1 fruit fly cellular context compared by ENCODE assay signal in the genomic region with DNA sequence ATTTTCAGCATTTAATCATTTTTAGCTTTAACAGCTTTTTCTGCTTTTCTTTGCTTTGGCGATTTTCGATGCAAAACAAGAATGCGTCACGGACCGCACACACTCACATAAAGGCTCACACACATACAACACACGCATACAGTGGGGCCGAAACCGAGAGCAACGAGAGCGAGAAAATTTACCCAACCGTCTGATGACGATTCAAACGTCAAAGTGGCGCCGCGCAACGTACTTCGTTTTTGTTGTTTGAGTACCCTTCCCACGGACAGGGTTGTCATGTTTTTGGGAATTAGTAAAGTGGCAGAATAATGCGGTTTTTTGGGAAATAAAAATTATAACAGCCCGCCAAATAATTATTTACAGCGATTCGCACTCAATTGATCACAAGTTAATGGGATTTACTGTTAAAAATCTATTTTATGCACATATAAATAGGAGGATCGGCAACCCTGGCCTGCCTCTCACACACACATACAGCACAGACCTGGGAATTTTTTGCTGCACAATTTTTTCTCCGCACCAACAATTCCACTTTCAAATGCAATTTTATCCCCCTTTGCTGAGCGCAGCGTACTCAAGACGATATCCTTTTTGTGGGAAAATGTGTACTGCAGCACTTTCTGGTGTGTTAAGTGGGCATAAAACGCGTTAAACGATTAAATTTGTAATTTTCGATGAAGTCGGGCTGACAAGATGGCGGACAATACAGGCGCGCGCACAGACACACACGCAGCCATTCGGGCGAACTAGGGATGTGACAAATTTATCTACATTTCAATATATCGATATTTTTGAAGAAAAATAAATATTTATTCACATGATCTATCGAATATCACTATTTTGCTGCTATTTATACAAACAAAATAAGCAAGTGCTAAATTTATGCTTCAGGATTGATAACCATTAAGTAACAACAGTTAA.
TF ChIP-seq lines count a peak whose summit lies in the region.

No protein-coding gene starts in this region.

TF ChIP-seq in whole organism, embryonic, 481 proteins besides CTCF, POLR2A, EP300 and RAD21 (continued from another document and continues in another):
- TF ChIP-seq dmrt99B (tag; optimal IDR thresholded peaks at IDR 0.05; lab: Kevin White, UChicago) (peak; percentile 94), cas (GFP tag; IDR thresholded peaks at IDR 0.05; lab: Robert Waterston, UW) (peak; percentile 72), Hr3 (GFP tag; optimal IDR thresholded peaks at IDR 0.05; lab: Kevin White, UChicago) (peak; percentile 87), caup (GFP tag; optimal IDR thresholded peaks at IDR 0.05; lab: Kevin White, UChicago; ENCODE audit: severe bottlenecking) (peak; percentile 94), Dll (GFP tag; IDR thresholded peaks at IDR 0.05; lab: Robert Waterston, UW; ENCODE audit: partially characterized antibody) (peak; percentile 70; the same call in 2 of the 4 replicates), CG13123 (GFP tag; optimal IDR thresholded peaks at IDR 0.05; lab: Kevin White, UChicago) (peak; percentile 66), trem (tag; optimal IDR thresholded peaks at IDR 0.05; lab: Kevin White, UChicago) (peak; percentile 88), ap (GFP tag; IDR thresholded peaks at IDR 0.05; lab: Robert Waterston, UW) (peak; percentile 87), tll (GFP tag; optimal IDR thresholded peaks at IDR 0.05; lab: Kevin White, UChicago) (peak in 1 of 2 experiments; percentile 34), Drgx (GFP tag; IDR thresholded peaks at IDR 0.05; lab: Robert Waterston, UW) (peak; percentile 93), gsb (GFP tag; IDR thresholded peaks at IDR 0.05; lab: Robert Waterston, UW) (peak; percentile 87), Xrp1 (GFP tag; IDR thresholded peaks at IDR 0.05; lab: Robert Waterston, UW) (peak; percentile 95), CG2120 (GFP tag; optimal IDR thresholded peaks at IDR 0.05; lab: Kevin White, UChicago) (peak; percentile 96), CG13296 (GFP tag; optimal IDR thresholded peaks at IDR 0.05; lab: Kevin White, UChicago) (peak; percentile 94), rib (GFP tag; IDR thresholded peaks at IDR 0.05; lab: Robert Waterston, UW) (peak; percentile 86), prd (optimal IDR thresholded peaks at IDR 0.05; lab: Kevin White, UChicago) (no peak), prd (GFP tag; IDR thresholded peaks at IDR 0.05; lab: Robert Waterston, UW) (peak; percentile 93), CG33557 (GFP tag; optimal IDR thresholded peaks at IDR 0.05; lab: Kevin White, UChicago) (peak; percentile 93), Dp (GFP tag; optimal IDR thresholded peaks at IDR 0.05; lab: Kevin White, UChicago) (no peak), CG8290 (GFP tag; optimal IDR thresholded peaks at IDR 0.05; lab: Kevin White, UChicago) (peak; percentile 87), CG8290 (tag; optimal IDR thresholded peaks at IDR 0.05; lab: Kevin White, UChicago) (peak; percentile 74 to 97), MBD-R2 (GFP tag; IDR thresholded peaks at IDR 0.05; lab: Robert Waterston, UW) (peak; percentile 83), fru (optimal IDR thresholded peaks at IDR 0.05; lab: Kevin White, UChicago) (no peak), Opbp (GFP tag; IDR thresholded peaks at IDR 0.05; lab: Robert Waterston, UW; ENCODE audit: partially characterized antibody) (peak; percentile 74), CG2875 (GFP tag; optimal IDR thresholded peaks at IDR 0.05; lab: Kevin White, UChicago) (peak; percentile 89), Lpt (GFP tag; optimal IDR thresholded peaks at IDR 0.05; lab: Kevin White, UChicago) (no peak), lilli (GFP tag; optimal IDR thresholded peaks at IDR 0.05; lab: Kevin White, UChicago) (peak; percentile 95), oc (tag; optimal IDR thresholded peaks at IDR 0.05; lab: Kevin White, UChicago) (peak; percentile 93), CoRest (tag; optimal IDR thresholded peaks at IDR 0.05; lab: Kevin White, UChicago) (peak; percentile 95), CG9932 (GFP tag; IDR thresholded peaks at IDR 0.05; lab: Robert Waterston, UW) (peak; percentile 92), CG11093 (GFP tag; IDR thresholded peaks at IDR 0.05; lab: Robert Waterston, UW) (peak; percentile 88), gcm (GFP tag; optimal IDR thresholded peaks at IDR 0.05; lab: Kevin White, UChicago) (peak; percentile 91), CG18599 (GFP tag; optimal IDR thresholded peaks at IDR 0.05; lab: Kevin White, UChicago) (peak; percentile 97), ara (GFP tag; IDR thresholded peaks at IDR 0.05; lab: Robert Waterston, UW) (peak; percentile 92), schlank (tag; optimal IDR thresholded peaks at IDR 0.05; lab: Kevin White, UChicago) (peak; percentile 95), D19A (tag; optimal IDR thresholded peaks at IDR 0.05; lab: Kevin White, UChicago) (peak; percentile 92), CG8359 (GFP tag; optimal IDR thresholded peaks at IDR 0.05; lab: Kevin White, UChicago; ENCODE audit: borderline replicate concordance) (peak; percentile 83), hbn (GFP tag; IDR thresholded peaks at IDR 0.05; lab: Robert Waterston, UW; ENCODE audit: partially characterized antibody) (peak; percentile 30; the same call in 1 of the 2 replicates), pita (GFP tag; optimal IDR thresholded peaks at IDR 0.05; lab: Kevin White, UChicago) (no peak), ci (GFP tag; IDR thresholded peaks at IDR 0.05; lab: Robert Waterston, UW) (peak; percentile 96), peb (GFP tag; IDR thresholded peaks at IDR 0.05; lab: Robert Waterston, UW) (peak; percentile 86), Stat92E (GFP tag; optimal IDR thresholded peaks at IDR 0.05; lab: Kevin White, UChicago) (peak in 1 of 3 experiments; percentile 66), CG2889 (GFP tag; IDR thresholded peaks at IDR 0.05; lab: Robert Waterston, UW) (peak; percentile 84), MTF-1 (GFP tag; optimal IDR thresholded peaks at IDR 0.05; lab: Kevin White, UChicago; ENCODE audit: borderline replicate concordance) (peak; percentile 90), CG12659 (GFP tag; optimal IDR thresholded peaks at IDR 0.05; lab: Kevin White, UChicago) (peak; percentile 96), btn (GFP tag; optimal IDR thresholded peaks at IDR 0.05; lab: Kevin White, UChicago) (peak; percentile 64), luna (GFP tag; optimal IDR thresholded peaks at IDR 0.05; lab: Kevin White, UChicago) (peak; percentile 85), nerfin-1 (tag; optimal IDR thresholded peaks at IDR 0.05; lab: Kevin White, UChicago) (peak; percentile 89), CG34376 (GFP tag; optimal IDR thresholded peaks at IDR 0.05; lab: Kevin White, UChicago) (peak; percentile 92), pb (GFP tag; optimal IDR thresholded peaks at IDR 0.05; lab: Kevin White, UChicago) (peak; percentile 86), CG32767 (GFP tag; IDR thresholded peaks at IDR 0.05; lab: Robert Waterston, UW) (peak; percentile 89), h (optimal IDR thresholded peaks at IDR 0.05; lab: Kevin White, UChicago) (no peak), Adf1 (GFP tag; IDR thresholded peaks at IDR 0.05; lab: Robert Waterston, UW) (peak; percentile 69), CG6654 (GFP tag; optimal IDR thresholded peaks at IDR 0.05; lab: Kevin White, UChicago) (peak; percentile 70), Ssrp (tag; optimal IDR thresholded peaks at IDR 0.05; lab: Kevin White, UChicago) (peak; percentile 88), NfI (GFP tag; optimal IDR thresholded peaks at IDR 0.05; lab: Kevin White, UChicago) (peak; percentile 94), HLHmδ (GFP tag; optimal IDR thresholded peaks at IDR 0.05; lab: Kevin White, UChicago) (peak; percentile 49), Hr78 (GFP tag; optimal IDR thresholded peaks at IDR 0.05; lab: Kevin White, UChicago) (peak in 1 of 2 experiments; percentile 70), Doc2 (GFP tag; IDR thresholded peaks at IDR 0.05; lab: Robert Waterston, UW) (peak; percentile 75; the same call in 1 of the 2 replicates), CG30020 (tag; optimal IDR thresholded peaks at IDR 0.05; lab: Kevin White, UChicago) (peak; percentile 69), wor (GFP tag; IDR thresholded peaks at IDR 0.05; lab: Robert Waterston, UW) (peak; percentile 82), CG1647 (GFP tag; optimal IDR thresholded peaks at IDR 0.05; lab: Kevin White, UChicago) (peak; percentile 88), CG11456 (GFP tag; IDR thresholded peaks at IDR 0.05; lab: Robert Waterston, UW) (peak; percentile 91), CG10147 (GFP tag; optimal IDR thresholded peaks at IDR 0.05; lab: Kevin White, UChicago) (peak; percentile 84), phol (tag; optimal IDR thresholded peaks at IDR 0.05; lab: Kevin White, UChicago) (peak; percentile 99), org-1 (GFP tag; optimal IDR thresholded peaks at IDR 0.05; lab: Kevin White, UChicago) (peak; percentile 93), CG12299 (tag; optimal IDR thresholded peaks at IDR 0.05; lab: Kevin White, UChicago) (peak; percentile 90), Mes4 (GFP tag; optimal IDR thresholded peaks at IDR 0.05; lab: Kevin White, UChicago) (peak; percentile 86), bbx (GFP tag; IDR thresholded peaks at IDR 0.05; lab: Robert Waterston, UW; ENCODE audit: partially characterized antibody) (peak; percentile 58; the same call in 1 of the 2 replicates), zen (tag; optimal IDR thresholded peaks at IDR 0.05; lab: Kevin White, UChicago) (peak; percentile 91), CG9727 (GFP tag; optimal IDR thresholded peaks at IDR 0.05; lab: Kevin White, UChicago) (peak; percentile 95), CG7786 (GFP tag; optimal IDR thresholded peaks at IDR 0.05; lab: Kevin White, UChicago) (peak; percentile 90), E2f1 (GFP tag; IDR thresholded peaks at IDR 0.05; lab: Robert Waterston, UW) (peak; percentile 90), CG3838 (GFP tag; optimal IDR thresholded peaks at IDR 0.05; lab: Kevin White, UChicago) (peak; percentile 23), CHES-1-like (GFP tag; optimal IDR thresholded peaks at IDR 0.05; lab: Kevin White, UChicago) (peak; percentile 90), slp2 (GFP tag; optimal IDR thresholded peaks at IDR 0.05; lab: Kevin White, UChicago) (peak; percentile 85), CG34422 (GFP tag; IDR thresholded peaks at IDR 0.05; lab: Robert Waterston, UW) (peak; percentile 84), Rx (GFP tag; IDR thresholded peaks at IDR 0.05; lab: Robert Waterston, UW) (peak; percentile 92), CG1602 (GFP tag; optimal IDR thresholded peaks at IDR 0.05; lab: Kevin White, UChicago) (peak; percentile 90), CG13894 (tag; optimal IDR thresholded peaks at IDR 0.05; lab: Kevin White, UChicago) (peak; percentile 93), H2.0 (GFP tag; IDR thresholded peaks at IDR 0.05; lab: Robert Waterston, UW) (peak; percentile 91), CG3995 (GFP tag; optimal IDR thresholded peaks at IDR 0.05; lab: Kevin White, UChicago) (peak; percentile 98), Ets97D (GFP tag; optimal IDR thresholded peaks at IDR 0.05; lab: Kevin White, UChicago) (peak; percentile 61), CG17186 (GFP tag; optimal IDR thresholded peaks at IDR 0.05; lab: Kevin White, UChicago) (peak; percentile 80), sd (tag; optimal IDR thresholded peaks at IDR 0.05; lab: Kevin White, UChicago) (peak; percentile 82), gsb-n (tag; optimal IDR thresholded peaks at IDR 0.05; lab: Kevin White, UChicago) (peak; percentile 92), TFAM (GFP tag; optimal IDR thresholded peaks at IDR 0.05; lab: Kevin White, UChicago) (peak; percentile 37), Myb (GFP tag; optimal IDR thresholded peaks at IDR 0.05; lab: Kevin White, UChicago) (peak; percentile 81), CG12155 (GFP tag; optimal IDR thresholded peaks at IDR 0.05; lab: Kevin White, UChicago) (peak; percentile 87), GATAe (GFP tag; conservative IDR thresholded peaks at IDR 0.05; lab: Robert Waterston, UW) (no peak; the same call in 1 of the 2 replicates), esg (GFP tag; conservative IDR thresholded peaks at IDR 0.05; lab: Robert Waterston, UW) (peak; percentile 90), p53 (GFP tag; optimal IDR thresholded peaks at IDR 0.05; lab: Kevin White, UChicago) (peak; percentile 87), tna (GFP tag; IDR thresholded peaks at IDR 0.05; lab: Robert Waterston, UW; ENCODE audit: partially characterized antibody) (no peak), tx (GFP tag; optimal IDR thresholded peaks at IDR 0.05; lab: Kevin White, UChicago) (peak; percentile 78), CG5180 (GFP tag; optimal IDR thresholded peaks at IDR 0.05; lab: Kevin White, UChicago) (peak; percentile 85), Hr51 (GFP tag; optimal IDR thresholded peaks at IDR 0.05; lab: Kevin White, UChicago) (peak; percentile 81 to 94), Lim3 (GFP tag; IDR thresholded peaks at IDR 0.05; lab: Robert Waterston, UW) (peak; percentile 44; the same call in 1 of the 2 replicates), Neu2 (GFP tag; optimal IDR thresholded peaks at IDR 0.05; lab: Kevin White, UChicago; ENCODE audit: borderline replicate concordance) (peak; percentile 67), maf-S (GFP tag; optimal IDR thresholded peaks at IDR 0.05; lab: Kevin White, UChicago) (peak; percentile 86), eve (GFP tag; optimal IDR thresholded peaks at IDR 0.05; lab: Kevin White, UChicago) (no peak), onecut (GFP tag; IDR thresholded peaks at IDR 0.05; lab: Robert Waterston, UW) (peak; percentile 93), fu2 (GFP tag; optimal IDR thresholded peaks at IDR 0.05; lab: Kevin White, UChicago) (peak; percentile 90), D19B (GFP tag; optimal IDR thresholded peaks at IDR 0.05; lab: Kevin White, UChicago) (peak; percentile 77), CG10979 (tag; optimal IDR thresholded peaks at IDR 0.05; lab: Kevin White, UChicago) (peak; percentile 93), yki (optimal IDR thresholded peaks at IDR 0.05; lab: Kevin White, UChicago) (no peak), CG1233 (GFP tag; optimal IDR thresholded peaks at IDR 0.05; lab: Kevin White, UChicago) (peak; percentile 92), danr (GFP tag; IDR thresholded peaks at IDR 0.05; lab: Robert Waterston, UW) (peak; percentile 87), wdn (GFP tag; IDR thresholded peaks at IDR 0.05; lab: Robert Waterston, UW) (peak; percentile 91), CG12071 (GFP tag; optimal IDR thresholded peaks at IDR 0.05; lab: Kevin White, UChicago) (peak; percentile 91), dysf (GFP tag; IDR thresholded peaks at IDR 0.05; lab: Robert Waterston, UW) (peak; percentile 95), Hr39 (optimal IDR thresholded peaks at IDR 0.05; lab: Kevin White, UChicago) (no peak), scrt (GFP tag; optimal IDR thresholded peaks at IDR 0.05; lab: Kevin White, UChicago) (peak; percentile 91), CG9797 (GFP tag; optimal IDR thresholded peaks at IDR 0.05; lab: Kevin White, UChicago) (peak; percentile 27), CG12219 (GFP tag; optimal IDR thresholded peaks at IDR 0.05; lab: Kevin White, UChicago) (peak; percentile 93), CG7357 (GFP tag; IDR thresholded peaks at IDR 0.05; lab: Robert Waterston, UW) (peak; percentile 62; the same call in 2 of the 3 replicates), Oli (tag; optimal IDR thresholded peaks at IDR 0.05; lab: Kevin White, UChicago) (peak; percentile 95), CG6175 (GFP tag; IDR thresholded peaks at IDR 0.05; lab: Robert Waterston, UW) (peak; percentile 88)
